Fruit fly (Drosophila melanogaster) whole organism, embryonic: ENCODE data around the gene CG12945.

Experiments used
- Atf-2 ChIP-seq: fragments of 200-800 bp; sonication (Bioruptor generic); optimal IDR thresholded peaks from 2 replicates; lab custom pipeline; 2016; ENCODE audit warnings: missing biosample characterization, missing genetic modification characterization
- Bgb ChIP-seq: fragments of 200-800 bp; sonication (Bioruptor generic); IDR thresholded peaks from 2 replicates; pipeline ENCODE4 v1.3.6; 2022; ENCODE audit warnings: missing biosample characterization, missing genetic modification characterization; ENCODE audit not compliant: partially characterized antibody
- CG10147 ChIP-seq: fragments of 200-800 bp; sonication (Bioruptor generic); optimal IDR thresholded peaks from 2 replicates; lab custom pipeline; 2019; ENCODE audit warnings: missing biosample characterization, mild to moderate bottlenecking, missing genetic modification characterization, moderate library complexity
- CG10267 ChIP-seq: fragments of 200-800 bp; sonication (Bioruptor generic); optimal IDR thresholded peaks from 2 replicates; lab custom pipeline; 2018; ENCODE audit warnings: missing biosample characterization, mild to moderate bottlenecking, missing genetic modification characterization, moderate library complexity
- CG10321 ChIP-seq: fragments of 200-800 bp; sonication (Bioruptor generic); IDR thresholded peaks from 2 replicates; pipeline ENCODE4 v1.3.6; 2022; ENCODE audit warnings: missing biosample characterization, missing genetic modification characterization
- CG10543 ChIP-seq: fragments of 200-800 bp; sonication (Bioruptor generic); optimal IDR thresholded peaks from 3 replicates; lab custom pipeline; 2017; ENCODE audit warnings: missing biosample characterization, mild to moderate bottlenecking, missing genetic modification characterization, moderate library complexity
- CG11456 ChIP-seq: fragments of 200-800 bp; sonication (Bioruptor generic); IDR thresholded peaks from 3 replicates; pipeline ENCODE4 v1.3.6; 2022; ENCODE audit warnings: missing biosample characterization, missing genetic modification characterization
- CG12659 ChIP-seq: fragments of 200-800 bp; sonication (Bioruptor generic); optimal IDR thresholded peaks from 3 replicates; lab custom pipeline; 2017; ENCODE audit warnings: mild to moderate bottlenecking, missing biosample characterization, missing genetic modification reagents, missing genetic modification characterization
- CG12744 ChIP-seq: fragments of 200-800 bp; sonication (Bioruptor generic); optimal IDR thresholded peaks from 2 replicates; lab custom pipeline; 2016; ENCODE audit warnings: missing biosample characterization, missing genetic modification characterization
- CG12942 ChIP-seq: fragments of 200-800 bp; sonication (Bioruptor generic); optimal IDR thresholded peaks from 3 replicates; lab custom pipeline; 2016; ENCODE audit warnings: missing biosample characterization, missing genetic modification characterization
- CG13287 ChIP-seq: fragments of 200-800 bp; sonication (Bioruptor generic); IDR thresholded peaks from 2 replicates; pipeline ENCODE4 v1.3.6; 2022; ENCODE audit warnings: missing biosample characterization, missing genetic modification characterization; ENCODE audit not compliant: partially characterized antibody
- CG17361 ChIP-seq: fragments of 200-800 bp; sonication (Bioruptor generic); IDR thresholded peaks from 3 replicates; pipeline ENCODE4 v1.3.6; 2022; ENCODE audit warnings: missing biosample characterization, missing genetic modification characterization
- CG30020 ChIP-seq: fragments of 200-800 bp; optimal IDR thresholded peaks from 2 replicates; lab custom pipeline; 2019; ENCODE audit warnings: missing biosample characterization, mild to moderate bottlenecking, missing genetic modification characterization, moderate library complexity
- CG32767 ChIP-seq: fragments of 200-800 bp; sonication (Bioruptor generic); IDR thresholded peaks from 2 replicates; pipeline ENCODE4 v1.3.6; 2022; ENCODE audit warnings: missing biosample characterization, missing genetic modification characterization
- CG43689 ChIP-seq: fragments of 200-800 bp; sonication (Bioruptor generic); IDR thresholded peaks from 2 replicates; pipeline ENCODE4 v1.3.6; 2022; ENCODE audit warnings: missing biosample characterization, missing genetic modification characterization
- CG6791 ChIP-seq: fragments of 200-800 bp; sonication (Bioruptor generic); IDR thresholded peaks from 3 replicates; pipeline ENCODE4 v1.3.6; 2022; ENCODE audit warnings: missing biosample characterization, missing genetic modification characterization; ENCODE audit not compliant: partially characterized antibody
- CG7745 ChIP-seq: fragments of 200-800 bp; sonication (Bioruptor generic); optimal IDR thresholded peaks from 2 replicates; lab custom pipeline; 2018; ENCODE audit warnings: missing biosample characterization, mild to moderate bottlenecking, missing genetic modification characterization, moderate library complexity
- CoRest ChIP-seq: fragments of 200-800 bp; sonication (Bioruptor generic); optimal IDR thresholded peaks from 3 replicates; lab custom pipeline; 2018; ENCODE audit warnings: missing biosample characterization, mild to moderate bottlenecking, missing genetic modification characterization, moderate library complexity
- D ChIP-seq, 2 experiments: fragments of 200-800 bp in 1 of 2; fragments of >200 bp in 1 of 2; sonication (Bioruptor generic) in 1 of 2; optimal IDR thresholded peaks; 2 replicates in 1 of 2; 3 replicates in 1 of 2; lab custom pipeline; 2017; ENCODE audit warnings: mild to moderate bottlenecking in 1 of 2, missing biosample characterization in 1 of 2, missing genetic modification characterization in 1 of 2, missing genetic modification reagents in 1 of 2
- Dref ChIP-seq: fragments of 200-800 bp; sonication (Bioruptor generic); IDR thresholded peaks from 2 replicates; pipeline ENCODE4 v1.3.6; 2022; ENCODE audit warnings: missing biosample characterization, missing genetic modification characterization
- Ets65A ChIP-seq: fragments of 200-800 bp; sonication (Bioruptor generic); peaks from one replicate; lab custom pipeline; 2016; ENCODE audit warnings: missing biosample characterization, missing genetic modification characterization
- Ets97D ChIP-seq: fragments of 200-800 bp; sonication (Bioruptor generic); optimal IDR thresholded peaks from 3 replicates; lab custom pipeline; 2016; ENCODE audit warnings: missing biosample characterization, missing genetic modification characterization
- Gsc ChIP-seq: fragments of 200-800 bp; sonication (Bioruptor generic); IDR thresholded peaks from 2 replicates; pipeline ENCODE4 v1.3.6; 2022; ENCODE audit warnings: missing biosample characterization, missing genetic modification characterization
- Hr51 ChIP-seq, 2 experiments: fragments of 200-800 bp; sonication (Bioruptor generic); optimal IDR thresholded peaks; 2 replicates in 1 of 2; 3 replicates in 1 of 2; lab custom pipeline; 2016 to 2018; ENCODE audit warnings: missing biosample characterization in 2 of 2, missing genetic modification characterization in 2 of 2, mild to moderate bottlenecking in 1 of 2, moderate library complexity in 1 of 2
- Mrtf ChIP-seq: fragments of 200-800 bp; sonication (Bioruptor generic); IDR thresholded peaks from 3 replicates; pipeline ENCODE4 v1.3.6; 2022; ENCODE audit warnings: missing biosample characterization, missing genetic modification characterization
- Nf-YC ChIP-seq: fragments of 200-800 bp; optimal IDR thresholded peaks from 3 replicates; lab custom pipeline; 2019; ENCODE audit warnings: missing biosample characterization, mild to moderate bottlenecking, missing genetic modification characterization, moderate library complexity
- Oli ChIP-seq: fragments of 200-800 bp; sonication (Bioruptor generic); optimal IDR thresholded peaks from 2 replicates; lab custom pipeline; 2018; ENCODE audit warnings: missing biosample characterization, mild to moderate bottlenecking, missing genetic modification characterization, moderate library complexity
- Opbp ChIP-seq: fragments of 200-800 bp; sonication (Bioruptor generic); IDR thresholded peaks from 3 replicates; pipeline ENCODE4 v1.3.6; 2022; ENCODE audit warnings: missing biosample characterization, missing genetic modification characterization; ENCODE audit not compliant: partially characterized antibody
- Spps ChIP-seq: fragments of 200-800 bp; sonication (Bioruptor generic); optimal IDR thresholded peaks from 2 replicates; lab custom pipeline; 2018; ENCODE audit warnings: missing biosample characterization, mild to moderate bottlenecking, missing genetic modification characterization
- Usf ChIP-seq: fragments of 200-800 bp; sonication (Bioruptor generic); optimal IDR thresholded peaks from 2 replicates; lab custom pipeline; 2017; ENCODE audit warnings: missing genotype, missing biosample characterization, missing genetic modification characterization
- ap ChIP-seq: fragments of 200-800 bp; sonication (Bioruptor generic); IDR thresholded peaks from 2 replicates; pipeline ENCODE4 v1.3.6; 2022; ENCODE audit warnings: missing biosample characterization, missing genetic modification characterization
- br ChIP-seq: fragments of >200 bp; optimal IDR thresholded peaks from 2 replicates; lab custom pipeline; 2017
- cas ChIP-seq: fragments of 200-800 bp; sonication (Bioruptor generic); IDR thresholded peaks from 2 replicates; pipeline ENCODE4 v1.3.6; 2022; ENCODE audit warnings: missing biosample characterization, missing genetic modification characterization
- dmrt11E ChIP-seq: fragments of 200-800 bp; sonication (Bioruptor generic); optimal IDR thresholded peaks from 3 replicates; lab custom pipeline; 2018; ENCODE audit warnings: missing biosample characterization, mild to moderate bottlenecking, missing genetic modification characterization, moderate library complexity
- fd96Cb ChIP-seq: fragments of 200-800 bp; sonication (Bioruptor generic); optimal IDR thresholded peaks from 2 replicates; lab custom pipeline; 2018; ENCODE audit warnings: missing biosample characterization, mild to moderate bottlenecking, missing genetic modification characterization, moderate library complexity
- gt ChIP-seq: fragments of 200-800 bp; sonication (Bioruptor generic); IDR thresholded peaks from 2 replicates; pipeline ENCODE4 v1.3.6; 2022; ENCODE audit warnings: missing biosample characterization, missing genetic modification characterization
- hb ChIP-seq: fragments of 200-800 bp; sonication (Bioruptor generic); IDR thresholded peaks from 3 replicates; pipeline ENCODE4 v1.3.6; 2022; ENCODE audit warnings: missing biosample characterization, missing genetic modification characterization; ENCODE audit not compliant: partially characterized antibody
- hkb ChIP-seq, 2 experiments: fragments of 200-800 bp in 1 of 2; fragments of >200 bp in 1 of 2; sonication (Bioruptor generic) in 1 of 2; IDR thresholded peaks in 1 of 2; optimal IDR thresholded peaks in 1 of 2; 2 replicates each; pipeline versions ENCODE4 v1.3.6 to Lab custom; 2017 to 2022; ENCODE audit warnings: missing biosample characterization in 1 of 2, missing genetic modification characterization in 1 of 2
- hth ChIP-seq: fragments of >200 bp; optimal IDR thresholded peaks from 2 replicates; lab custom pipeline; 2017; ENCODE audit warnings: inconsistent platforms
- jigr1 ChIP-seq: fragments of 200-800 bp; sonication (Bioruptor generic); IDR thresholded peaks from 3 replicates; pipeline ENCODE4 v1.3.6; 2022; ENCODE audit warnings: missing biosample characterization, missing genetic modification characterization
- phol ChIP-seq: fragments of 200-800 bp; sonication (Bioruptor generic); optimal IDR thresholded peaks from 3 replicates; lab custom pipeline; 2018; ENCODE audit warnings: missing biosample characterization, mild to moderate bottlenecking, missing genetic modification characterization, moderate library complexity
- rib ChIP-seq: fragments of 200-800 bp; sonication (Bioruptor generic); IDR thresholded peaks from 2 replicates; pipeline ENCODE4 v1.3.6; 2022; ENCODE audit warnings: missing biosample characterization, missing genetic modification characterization
- row ChIP-seq: fragments of 200-800 bp; sonication (Bioruptor generic); IDR thresholded peaks from 3 replicates; pipeline ENCODE4 v1.3.6; 2022; ENCODE audit warnings: missing biosample characterization, missing genetic modification characterization
- sens ChIP-seq: fragments of 200-800 bp; sonication (Bioruptor generic); peaks from one replicate; lab custom pipeline; 2016; ENCODE audit warnings: missing biosample characterization, missing genetic modification characterization
- sob ChIP-seq: fragments of 200-800 bp; sonication (Bioruptor generic); IDR thresholded peaks from 2 replicates; pipeline ENCODE4 v1.3.6; 2022; ENCODE audit warnings: missing biosample characterization, missing genetic modification characterization
- stwl ChIP-seq: fragments of 200-800 bp; sonication (Bioruptor generic); optimal IDR thresholded peaks from 3 replicates; lab custom pipeline; 2018; ENCODE audit warnings: missing biosample characterization, mild to moderate bottlenecking, missing genetic modification characterization, moderate library complexity
- sug ChIP-seq: fragments of 200-800 bp; optimal IDR thresholded peaks from 2 replicates; lab custom pipeline; 2019; ENCODE audit warnings: missing biosample characterization, mild to moderate bottlenecking, missing genetic modification characterization, moderate library complexity
- tap ChIP-seq: fragments of 200-800 bp; optimal IDR thresholded peaks from 3 replicates; lab custom pipeline; 2019; ENCODE audit warnings: missing biosample characterization, mild to moderate bottlenecking, missing genetic modification characterization, moderate library complexity
- trh ChIP-seq: fragments of 200-800 bp; sonication (Bioruptor generic); optimal IDR thresholded peaks from 2 replicates; lab custom pipeline; 2016; ENCODE audit warnings: missing biosample characterization, missing genetic modification characterization
- zen ChIP-seq: fragments of 200-800 bp; sonication (Bioruptor generic); optimal IDR thresholded peaks from 3 replicates; lab custom pipeline; 2018; ENCODE audit warnings: missing biosample characterization, mild to moderate bottlenecking, missing genetic modification characterization, moderate library complexity
- zen2 ChIP-seq: fragments of 200-800 bp; sonication (Bioruptor generic); IDR thresholded peaks from 3 replicates; pipeline ENCODE4 v1.3.6; 2022; ENCODE audit warnings: missing biosample characterization, missing genetic modification characterization; ENCODE audit not compliant: partially characterized antibody

The CG12945 gene

dm6 chr3R:9740713-9741112, 50.3 kb downstream of the CG12945 start, which contains the start of gene Pnn:
Gene Pnn, plus strand, starts transcription at chr3R:9740899.
- TF ChIP-seq D (optimal IDR thresholded peaks at IDR 0.05; lab: Kevin White, UChicago) (no peak), D (GFP tag; optimal IDR thresholded peaks at IDR 0.05; lab: Kevin White, UChicago) (peak; percentile 16), Ets65A (GFP tag; lab: Kevin White, UChicago) (no peak), CG32767 (GFP tag; lab: Robert Waterston, UW) (0 out of 2 replicates have a peak, but pooled peaks have one; percentile 19), sens (GFP tag; lab: Kevin White, UChicago) (peak; percentile 35), CG10267 (peak; percentile 40), row (peak; percentile 84), Atf-2 (GFP tag; lab: Kevin White, UChicago) (no peak), CG13287 (GFP tag; lab: Robert Waterston, UW) (peak; percentile 95), CG7745 (peak; percentile 44), CG17361 (no peak), CG10147 (GFP tag; lab: Kevin White, UChicago) (no peak), Oli (tag; lab: Kevin White, UChicago) (no peak), phol (tag; lab: Kevin White, UChicago) (peak; percentile 21), Usf (no peak), Hr51 (GFP tag; optimal IDR thresholded peaks at IDR 0.05; lab: Kevin White, UChicago) (no peak), CoRest (tag; lab: Kevin White, UChicago) (no peak), hkb (optimal IDR thresholded peaks at IDR 0.05; lab: Kevin White, UChicago) (no peak), hkb (GFP tag; IDR thresholded peaks at IDR 0.05; lab: Robert Waterston, UW) (no peak), CG11456 (GFP tag; lab: Robert Waterston, UW) (no peak), Opbp (GFP tag; lab: Robert Waterston, UW) (peak; percentile 94), sug (tag; lab: Kevin White, UChicago) (peak; percentile 10), CG30020 (peak; percentile 63), CG12659 (peak; percentile 30), rib (GFP tag; lab: Robert Waterston, UW) (no peak), Gsc (GFP tag; lab: Robert Waterston, UW) (no peak), Dref (GFP tag; lab: Robert Waterston, UW) (peak; percentile 81), ap (no peak), CG12744 (GFP tag; lab: Kevin White, UChicago) (no peak), hb (GFP tag; lab: Robert Waterston, UW) (peak; percentile 86), CG6791 (GFP tag; lab: Robert Waterston, UW) (peak; percentile 88), stwl (tag; lab: Kevin White, UChicago) (peak; percentile 32), zen2 (GFP tag; lab: Robert Waterston, UW) (peak; percentile 85), hth (lab: Kevin White, UChicago) (no peak), CG43689 (GFP tag; lab: Robert Waterston, UW) (no peak), dmrt11E (tag; lab: Kevin White, UChicago) (no peak), tap (tag; lab: Kevin White, UChicago) (no peak), zen (tag; lab: Kevin White, UChicago) (peak; percentile 39), cas (GFP tag; lab: Robert Waterston, UW) (no peak), Nf-YC (tag; lab: Kevin White, UChicago) (peak; percentile 32), sob (no peak), jigr1 (no peak), CG10321 (no peak), fd96Cb (no peak), gt (GFP tag; lab: Robert Waterston, UW) (no peak), br (lab: Kevin White, UChicago) (no peak), CG12942 (GFP tag; lab: Kevin White, UChicago) (no peak), Bgb (GFP tag; lab: Robert Waterston, UW) (peak; percentile 92), CG10543 (no peak), trh (no peak), Mrtf (GFP tag; lab: Robert Waterston, UW) (no peak), Ets97D (GFP tag; lab: Kevin White, UChicago) (no peak), Spps (no peak)
